Fruit fly (Drosophila melanogaster): ENCODE data around the gene emb.

dm6 chr2L:8419382-8419940, 16.1 kb downstream of the emb start:
- TF ChIP-seq Lpt (GFP tag; optimal IDR thresholded peaks at IDR 0.05) (no peak), CG10669 (GFP tag; optimal IDR thresholded peaks at IDR 0.05) (no peak), CG31627 (GFP tag; optimal IDR thresholded peaks at IDR 0.05) (no peak), CG3032 (tag; optimal IDR thresholded peaks at IDR 0.05) (peak; percentile 32)

Measured in whole organism, prepupa.